Fruit fly (Drosophila melanogaster) whole organism, embryonic: Measurements from ENCODE around the gene CheA29a.

Experiments
- CG1024 ChIP-seq: fragments of 200-800 bp; sonication (Bioruptor generic); IDR thresholded peaks from 2 replicates; pipeline ENCODE4 v1.3.6; 2022; ENCODE audit warnings: missing biosample characterization, missing genetic modification characterization
- CG10321 ChIP-seq: fragments of 200-800 bp; sonication (Bioruptor generic); IDR thresholded peaks from 2 replicates; pipeline ENCODE4 v1.3.6; 2022; ENCODE audit warnings: missing biosample characterization, missing genetic modification characterization
- CG11398 ChIP-seq: fragments of 200-800 bp; sonication (Bioruptor generic); optimal IDR thresholded peaks from 2 replicates; lab custom pipeline; 2016; ENCODE audit warnings: missing biosample characterization, missing genetic modification characterization
- CG11560 ChIP-seq: fragments of 200-800 bp; sonication (Bioruptor generic); IDR thresholded peaks from 3 replicates; pipeline ENCODE4 v1.3.6; 2022; ENCODE audit warnings: missing biosample characterization, missing genetic modification characterization
- CG15269 ChIP-seq: fragments of 200-800 bp; sonication (Bioruptor generic); optimal IDR thresholded peaks from 2 replicates; lab custom pipeline; 2018; ENCODE audit warnings: missing biosample characterization, mild to moderate bottlenecking, missing genetic modification characterization, moderate library complexity
- CG15514 ChIP-seq: fragments of 200-800 bp; sonication (Bioruptor generic); optimal IDR thresholded peaks from 3 replicates; lab custom pipeline; 2017; ENCODE audit warnings: missing biosample characterization, missing genetic modification characterization, mild to moderate bottlenecking, moderate library complexity, missing genetic modification reagents
- CG16779 ChIP-seq: fragments of 200-800 bp; sonication (Bioruptor generic); IDR thresholded peaks from 2 replicates; pipeline ENCODE4 v1.3.6; 2022; ENCODE audit warnings: missing biosample characterization, missing genetic modification characterization
- CG17829 ChIP-seq: fragments of 200-800 bp; optimal IDR thresholded peaks from 2 replicates; lab custom pipeline; 2019; ENCODE audit warnings: missing biosample characterization, mild to moderate bottlenecking, missing genetic modification characterization, moderate library complexity
- CG18599 ChIP-seq: fragments of 200-800 bp; sonication (Bioruptor generic); optimal IDR thresholded peaks from 3 replicates; lab custom pipeline; 2017; ENCODE audit warnings: missing biosample characterization, missing genetic modification characterization, mild to moderate bottlenecking, moderate library complexity, missing genetic modification reagents
- CG18764 ChIP-seq: fragments of 200-800 bp; sonication (Bioruptor generic); optimal IDR thresholded peaks from 3 replicates; lab custom pipeline; 2016; ENCODE audit warnings: missing biosample characterization, missing genetic modification characterization
- CG2889 ChIP-seq: fragments of 200-800 bp; sonication (Bioruptor generic); IDR thresholded peaks from 3 replicates; pipeline ENCODE4 v1.3.6; 2022; ENCODE audit warnings: missing biosample characterization, missing genetic modification characterization
- CG31388 ChIP-seq: fragments of 200-800 bp; sonication (Bioruptor generic); optimal IDR thresholded peaks from 2 replicates; lab custom pipeline; 2016; ENCODE audit warnings: missing biosample characterization, missing genetic modification characterization
- CG3726 ChIP-seq: fragments of 200-800 bp; sonication (Bioruptor generic); IDR thresholded peaks from 3 replicates; pipeline ENCODE4, ENCODE4 v1.3.6; 2022; ENCODE audit warnings: missing biosample characterization, missing genetic modification characterization
- CG5245 ChIP-seq: fragments of 200-800 bp; sonication (Bioruptor generic); optimal IDR thresholded peaks from 3 replicates; lab custom pipeline; 2016; ENCODE audit warnings: missing biosample characterization, missing genetic modification characterization
- CG6654 ChIP-seq: fragments of 200-800 bp; sonication (Bioruptor generic); optimal IDR thresholded peaks from 2 replicates; lab custom pipeline; 2017; ENCODE audit warnings: missing biosample characterization, mild to moderate bottlenecking, missing genetic modification characterization
- CG7271 ChIP-seq: fragments of 200-800 bp; sonication (Bioruptor generic); optimal IDR thresholded peaks from 2 replicates; lab custom pipeline; 2018; ENCODE audit warnings: missing biosample characterization, mild to moderate bottlenecking, missing genetic modification characterization, moderate library complexity
- CG7372 ChIP-seq: fragments of 200-800 bp; sonication (Bioruptor generic); IDR thresholded peaks from 2 replicates; pipeline ENCODE4 v1.3.6; 2022; ENCODE audit warnings: missing biosample characterization, missing genetic modification characterization
- CG9437 ChIP-seq: fragments of 200-800 bp; sonication (Bioruptor generic); optimal IDR thresholded peaks from 2 replicates; lab custom pipeline; 2018; ENCODE audit warnings: missing biosample characterization, mild to moderate bottlenecking, missing genetic modification characterization
- CG9727 ChIP-seq: fragments of 200-800 bp; sonication (Bioruptor generic); optimal IDR thresholded peaks from 3 replicates; lab custom pipeline; 2017; ENCODE audit warnings: missing biosample characterization, mild to moderate bottlenecking, missing genetic modification characterization
- CG9797 ChIP-seq: fragments of 200-800 bp; sonication (Bioruptor generic); optimal IDR thresholded peaks from 3 replicates; lab custom pipeline; 2018; ENCODE audit warnings: missing biosample characterization, mild to moderate bottlenecking, missing genetic modification characterization
- D19B ChIP-seq: fragments of 200-800 bp; sonication (Bioruptor generic); optimal IDR thresholded peaks from 2 replicates; lab custom pipeline; 2017; ENCODE audit warnings: missing biosample characterization, mild to moderate bottlenecking, missing genetic modification characterization
- E2f1 ChIP-seq: fragments of 200-800 bp; sonication (Bioruptor generic); IDR thresholded peaks from 2 replicates; pipeline ENCODE4 v1.3.6; 2022; ENCODE audit warnings: missing biosample characterization, missing genetic modification characterization
- Eip74EF ChIP-seq, 2 experiments: fragments of 200-800 bp in 1 of 2; fragments of >200 bp in 1 of 2; sonication (Bioruptor generic) in 1 of 2; optimal IDR thresholded peaks; 2 replicates each; lab custom pipeline; 2017 to 2019; ENCODE audit warnings: missing biosample characterization in 2 of 2, missing genetic modification characterization in 2 of 2, mild to moderate bottlenecking in 1 of 2, moderate library complexity in 1 of 2
- Ets97D ChIP-seq: fragments of 200-800 bp; sonication (Bioruptor generic); optimal IDR thresholded peaks from 3 replicates; lab custom pipeline; 2016; ENCODE audit warnings: missing biosample characterization, missing genetic modification characterization
- HmgZ ChIP-seq: fragments of 200-800 bp; sonication (Bioruptor generic); optimal IDR thresholded peaks from 2 replicates; lab custom pipeline; 2018; ENCODE audit warnings: missing biosample characterization, mild to moderate bottlenecking, missing genetic modification characterization
- Lim3 ChIP-seq: fragments of 200-800 bp; sonication (Bioruptor generic); IDR thresholded peaks from 2 replicates; pipeline ENCODE4 v1.3.6; 2022; ENCODE audit warnings: missing biosample characterization, missing genetic modification characterization
- MESR4 ChIP-seq: fragments of 200-800 bp; sonication (Bioruptor generic); optimal IDR thresholded peaks from 2 replicates; lab custom pipeline; 2018; ENCODE audit warnings: missing biosample characterization, mild to moderate bottlenecking, missing genetic modification characterization, moderate library complexity
- Optix ChIP-seq: fragments of 200-800 bp; sonication (Bioruptor generic); IDR thresholded peaks from 3 replicates; pipeline ENCODE4 v1.3.6; 2022; ENCODE audit warnings: missing biosample characterization, missing genetic modification characterization
- Ravus ChIP-seq: fragments of 200-800 bp; sonication (Bioruptor generic); IDR thresholded peaks from 2 replicates; pipeline ENCODE4 v1.3.6; 2022; ENCODE audit warnings: missing biosample characterization, missing genetic modification characterization
- Taf1 ChIP-seq: fragments of 200-800 bp; sonication (Bioruptor generic); IDR thresholded peaks from 2 replicates; pipeline ENCODE4 v1.3.6; 2022; ENCODE audit warnings: missing biosample characterization, missing genetic modification characterization
- Xrp1 ChIP-seq: fragments of 200-800 bp; sonication (Bioruptor generic); IDR thresholded peaks from 2 replicates; pipeline ENCODE4 v1.3.6; 2022; ENCODE audit warnings: missing biosample characterization, missing genetic modification characterization
- YL-1 ChIP-seq: fragments of 200-800 bp; sonication (Bioruptor generic); optimal IDR thresholded peaks from 3 replicates; lab custom pipeline; 2017; ENCODE audit warnings: missing biosample characterization, mild to moderate bottlenecking, missing genetic modification characterization
- abd-A ChIP-seq: fragments of 200-800 bp; sonication (Bioruptor generic); optimal IDR thresholded peaks from 3 replicates; lab custom pipeline; 2019; ENCODE audit warnings: missing biosample characterization, mild to moderate bottlenecking, missing genetic modification characterization, moderate library complexity
- dmrt11E ChIP-seq: fragments of 200-800 bp; sonication (Bioruptor generic); optimal IDR thresholded peaks from 3 replicates; lab custom pipeline; 2018; ENCODE audit warnings: missing biosample characterization, mild to moderate bottlenecking, missing genetic modification characterization, moderate library complexity
- eyg ChIP-seq: fragments of 200-800 bp; sonication (Bioruptor generic); optimal IDR thresholded peaks from 3 replicates; lab custom pipeline; 2016; ENCODE audit warnings: missing biosample characterization, missing genetic modification characterization
- fd102C ChIP-seq: fragments of 200-800 bp; sonication (Bioruptor generic); optimal IDR thresholded peaks from 2 replicates; lab custom pipeline; 2018; ENCODE audit warnings: missing biosample characterization, mild to moderate bottlenecking, missing genetic modification characterization, moderate library complexity
- ham ChIP-seq: fragments of 200-800 bp; sonication (Bioruptor generic); IDR thresholded peaks from 2 replicates; pipeline ENCODE4 v1.3.6; 2022; ENCODE audit warnings: missing biosample characterization, missing genetic modification characterization
- her ChIP-seq: fragments of 200-800 bp; sonication (Bioruptor generic); optimal IDR thresholded peaks from 2 replicates; lab custom pipeline; 2016; ENCODE audit warnings: missing biosample characterization, missing genetic modification characterization
- inv ChIP-seq: fragments of 200-800 bp; sonication (Bioruptor generic); IDR thresholded peaks from 2 replicates; pipeline ENCODE4 v1.3.6; 2022; ENCODE audit warnings: missing biosample characterization, missing genetic modification characterization; ENCODE audit not compliant: partially characterized antibody
- jumu ChIP-seq: fragments of 200-800 bp; sonication (Bioruptor generic); optimal IDR thresholded peaks from 3 replicates; lab custom pipeline; 2016; ENCODE audit warnings: missing biosample characterization, missing genetic modification characterization
- lab ChIP-seq: fragments of 200-800 bp; sonication (Bioruptor generic); optimal IDR thresholded peaks from 3 replicates; lab custom pipeline; 2017; ENCODE audit warnings: missing biosample characterization, missing genetic modification characterization, mild to moderate bottlenecking, moderate library complexity, missing genetic modification reagents
- luna ChIP-seq: fragments of 200-800 bp; sonication (Bioruptor generic); optimal IDR thresholded peaks from 2 replicates; lab custom pipeline; 2016; ENCODE audit warnings: missing biosample characterization, missing genetic modification characterization
- otp ChIP-seq: fragments of 200-800 bp; sonication (Bioruptor generic); IDR thresholded peaks from 3 replicates; pipeline ENCODE4, ENCODE4 v1.3.6; 2022; ENCODE audit warnings: missing biosample characterization, missing genetic modification characterization
- repo ChIP-seq: fragments of 200-800 bp; sonication (Bioruptor generic); optimal IDR thresholded peaks from 2 replicates; lab custom pipeline; 2016; ENCODE audit warnings: missing biosample characterization, missing genetic modification characterization
- sens ChIP-seq: fragments of 200-800 bp; sonication (Bioruptor generic); peaks from one replicate; lab custom pipeline; 2016; ENCODE audit warnings: missing biosample characterization, missing genetic modification characterization
- tin ChIP-seq: fragments of 200-800 bp; sonication (Bioruptor generic); optimal IDR thresholded peaks from 3 replicates; lab custom pipeline; 2016; ENCODE audit warnings: missing biosample characterization, missing genetic modification characterization
- usp ChIP-seq: fragments of >200 bp; optimal IDR thresholded peaks from 2 replicates; lab custom pipeline; 2017; ENCODE audit warnings: missing biosample characterization, missing genetic modification characterization
- vnd ChIP-seq: fragments of 200-800 bp; sonication (Bioruptor generic); IDR thresholded peaks from 3 replicates; pipeline ENCODE4 v1.3.6; 2022; ENCODE audit warnings: missing biosample characterization, missing genetic modification characterization; ENCODE audit not compliant: partially characterized antibody

Gene CheA29a

DNA sequence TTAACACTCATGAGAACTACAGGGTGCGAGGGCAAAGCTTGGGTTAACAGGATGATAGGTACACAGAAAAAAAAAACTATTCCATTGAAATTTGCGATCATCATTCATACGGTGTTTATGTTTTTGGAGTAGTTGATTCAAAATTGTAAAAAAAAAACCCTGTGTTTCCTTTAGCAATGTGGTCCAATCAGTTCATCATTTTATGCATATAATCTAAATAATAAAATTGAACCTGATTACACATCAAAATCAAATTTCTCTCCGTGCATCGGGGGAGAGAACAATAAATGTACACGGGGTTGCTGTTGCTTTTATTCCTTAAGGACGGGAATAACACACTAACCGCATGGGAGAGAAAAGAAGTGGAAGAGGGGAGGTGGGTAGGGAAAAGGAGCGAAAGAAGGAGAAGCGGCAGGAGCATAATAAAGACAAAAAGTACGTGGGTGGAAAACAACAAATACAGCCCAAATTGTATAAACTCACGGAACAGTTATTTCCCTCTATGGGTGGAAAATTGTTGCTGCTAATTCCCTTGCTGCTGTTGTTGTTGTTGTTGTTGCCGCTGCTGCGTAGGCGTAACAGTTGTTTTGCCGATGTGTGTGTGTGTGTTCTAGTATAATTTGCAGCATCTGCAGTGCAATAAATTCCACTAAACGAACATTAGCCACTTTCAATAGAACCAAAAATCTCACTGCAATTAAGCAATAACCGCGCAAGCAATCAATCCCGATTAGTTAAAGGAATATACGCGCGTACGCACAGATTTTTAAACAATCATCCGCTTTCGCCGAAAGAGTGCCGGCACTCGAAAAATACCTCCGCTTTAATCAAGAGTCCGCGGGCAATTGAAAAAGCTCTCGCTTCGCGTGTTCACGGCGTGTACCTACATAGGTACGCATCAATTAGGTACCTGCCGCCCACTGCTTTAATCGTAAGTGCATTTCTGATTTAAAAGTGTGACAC, 13.7 kb upstream of the CheA29a start, which contains the start of gene Agpat2 (continued):
- TF ChIP-seq CG1024 (GFP tag; lab: Robert Waterston, UW) (peak; percentile 51; the same call in 1 of the 2 replicates), CG7372 (peak; percentile 41; the same call in 1 of the 2 replicates), repo (GFP tag; lab: Kevin White, UChicago) (peak; percentile 59), eyg (GFP tag; lab: Kevin White, UChicago) (peak; percentile 61), lab (GFP tag; lab: Kevin White, UChicago) (peak; percentile 93), CG2889 (GFP tag; lab: Robert Waterston, UW) (peak; percentile 41; the same call in 1 of the 3 replicates), CG3726 (GFP tag; lab: Robert Waterston, UW) (peak; percentile 78; the same call in 2 of the 3 replicates), CG10321 (GFP tag; lab: Robert Waterston, UW) (no peak), her (GFP tag; lab: Kevin White, UChicago) (peak; percentile 57), abd-A (tag; lab: Kevin White, UChicago) (peak; percentile 83), CG7271 (tag; lab: Kevin White, UChicago) (peak; percentile 43), CG6654 (GFP tag; lab: Kevin White, UChicago) (peak; percentile 65), CG9727 (GFP tag; lab: Kevin White, UChicago) (peak; percentile 83), ham (GFP tag; lab: Robert Waterston, UW) (no peak), Lim3 (GFP tag; lab: Robert Waterston, UW) (no peak), jumu (GFP tag; lab: Kevin White, UChicago) (peak; percentile 73), CG15514 (GFP tag; lab: Kevin White, UChicago) (peak; percentile 67), CG16779 (GFP tag; lab: Robert Waterston, UW) (no peak), E2f1 (GFP tag; lab: Robert Waterston, UW) (peak; percentile 78), Xrp1 (GFP tag; lab: Robert Waterston, UW) (peak; percentile 89), Eip74EF (GFP tag; optimal IDR thresholded peaks at IDR 0.05; lab: Kevin White, UChicago) (peak in 1 of 2 experiments; percentile 65), D19B (GFP tag; lab: Kevin White, UChicago) (peak; percentile 66), YL-1 (peak; percentile 11), CG15269 (tag; lab: Kevin White, UChicago) (peak; percentile 87), fd102C (no peak), Optix (GFP tag; lab: Robert Waterston, UW) (peak; percentile 76), CG5245 (GFP tag; lab: Kevin White, UChicago) (peak; percentile 67), sens (GFP tag; lab: Kevin White, UChicago) (peak; percentile 97), CG31388 (GFP tag; lab: Kevin White, UChicago) (peak; percentile 29), CG18764 (peak; percentile 65), CG9437 (GFP tag; lab: Kevin White, UChicago) (peak; percentile 61), HmgZ (tag; lab: Kevin White, UChicago) (peak; percentile 61), CG11398 (GFP tag; lab: Kevin White, UChicago) (peak; percentile 49), luna (GFP tag; lab: Kevin White, UChicago) (no peak), CG9797 (GFP tag; lab: Kevin White, UChicago) (no peak), CG18599 (GFP tag; lab: Kevin White, UChicago) (peak; percentile 93), vnd (GFP tag; lab: Robert Waterston, UW) (no peak), Ets97D (GFP tag; lab: Kevin White, UChicago) (peak; percentile 60), MESR4 (GFP tag; lab: Kevin White, UChicago) (peak; percentile 12), CG17829 (tag; lab: Kevin White, UChicago) (peak; percentile 79), otp (peak; percentile 71; the same call in 2 of the 3 replicates), usp (GFP tag; lab: Kevin White, UChicago) (no peak), tin (GFP tag; lab: Kevin White, UChicago) (peak; percentile 81), dmrt11E (tag; lab: Kevin White, UChicago) (peak; percentile 82), Ravus (GFP tag; lab: Robert Waterston, UW) (peak; percentile 44), Taf1 (GFP tag; lab: Robert Waterston, UW) (peak; percentile 59), inv (GFP tag; lab: Robert Waterston, UW) (no peak), CG11560 (tag; lab: Robert Waterston, UW) (peak; percentile 59; the same call in 2 of the 3 replicates)
